Worm (Caenorhabditis elegans): ENCODE data around the gene ttc-39B.
A peak's percentile ranks its signal among the peaks of the same experiment; 100 is the strongest.

The ttc-39B gene

ce11 chrII:6351887-6352286 lies 18.1 kb upstream of the ttc-39B start, which contains the start of gene C32D5.10:
C32D5.10 (minus strand) TSS chrII:6351987.
- TF ChIP-seq unc-42 (tag; optimal IDR thresholded peaks at IDR 0.05) (no peak), lim-6 (tag; optimal IDR thresholded peaks at IDR 0.05) (no peak), eyg-1 (tag; optimal IDR thresholded peaks at IDR 0.05) (no peak), nfya-1 (tag; optimal IDR thresholded peaks at IDR 0.05) (no peak), unc-86 (tag; optimal IDR thresholded peaks at IDR 0.05) (no peak), ceh-2 (tag; optimal IDR thresholded peaks at IDR 0.05) (no peak), elt-4 (tag; optimal IDR thresholded peaks at IDR 0.05) (no peak), ceh-24 (tag; optimal IDR thresholded peaks at IDR 0.05) (no peak), nhr-232 (tag; optimal IDR thresholded peaks at IDR 0.05) (no peak), fkh-6 (tag; optimal IDR thresholded peaks at IDR 0.05) (no peak), lin-11 (tag; optimal IDR thresholded peaks at IDR 0.05) (no peak), ceh-19 (GFP tag; optimal IDR thresholded peaks at IDR 0.05) (no peak), hlh-8 (tag; optimal IDR thresholded peaks at IDR 0.05) (no peak), pha-4 (tag; optimal IDR thresholded peaks at IDR 0.05) (no peak), tbx-7 (tag; optimal IDR thresholded peaks at IDR 0.05) (no peak)

ce11 chrII:6349968-6350367 lies 16.2 kb upstream of the ttc-39B start:
- TF ChIP-seq eyg-1 (tag; optimal IDR thresholded peaks at IDR 0.05) = no peak
- TF ChIP-seq F13H6.1 (tag; optimal IDR thresholded peaks at IDR 0.05) = no peak
- TF ChIP-seq elt-2 (tag; optimal IDR thresholded peaks at IDR 0.05) = no peak
- TF ChIP-seq pha-4 (tag; optimal IDR thresholded peaks at IDR 0.05) = no peak
- no peak for TF ChIP-seq ceh-19 (GFP tag; optimal IDR thresholded peaks at IDR 0.05)
- TF ChIP-seq fkh-10 (GFP tag; optimal IDR thresholded peaks at IDR 0.05) = no peak
- no peak for TF ChIP-seq ceh-22 (tag; optimal IDR thresholded peaks at IDR 0.05)
- no peak for TF ChIP-seq K02D7.2 (tag; optimal IDR thresholded peaks at IDR 0.05)
- TF ChIP-seq K09A11.1 (tag; optimal IDR thresholded peaks at IDR 0.05; ENCODE audit: insufficient read depth) = no peak
- TF ChIP-seq ceh-2 (tag; optimal IDR thresholded peaks at IDR 0.05) = no peak
- TF ChIP-seq che-1 (tag; optimal IDR thresholded peaks at IDR 0.05) = no peak
- no peak for TF ChIP-seq sox-4 (tag; optimal IDR thresholded peaks at IDR 0.05)
- no peak for TF ChIP-seq sox-2 (GFP tag; IDR thresholded peaks at IDR 0.05)
- no peak for TF ChIP-seq T23F11.4 (GFP tag; optimal IDR thresholded peaks at IDR 0.05)
- TF ChIP-seq lim-6 (tag; optimal IDR thresholded peaks at IDR 0.05) = no peak
- no peak for TF ChIP-seq pax-1 (tag; optimal IDR thresholded peaks at IDR 0.05)
- TF ChIP-seq elt-4 (tag; optimal IDR thresholded peaks at IDR 0.05) = no peak
- TF ChIP-seq unc-42 (tag; optimal IDR thresholded peaks at IDR 0.05) = no peak

- TF ChIP-seq pros-1 (tag; optimal IDR thresholded peaks at IDR 0.05) (peak; percentile 51), hlh-8 (tag; optimal IDR thresholded peaks at IDR 0.05) (peak; percentile 36), pqm-1 (tag; optimal IDR thresholded peaks at IDR 0.05) (peak; percentile 34), unc-55 (GFP tag; optimal IDR thresholded peaks at IDR 0.05) (peak; percentile 90), madf-2 (tag; optimal IDR thresholded peaks at IDR 0.05) (no peak), hlh-30 (tag; optimal IDR thresholded peaks at IDR 0.05; ENCODE audit: insufficient read depth) (peak; percentile 99), ceh-2 (tag; optimal IDR thresholded peaks at IDR 0.05) (peak; percentile 58), zip-5 (tag; optimal IDR thresholded peaks at IDR 0.05) (no peak), ceh-18 (tag; optimal IDR thresholded peaks at IDR 0.05) (peak; percentile 78), syd-9 (tag; optimal IDR thresholded peaks at IDR 0.05) (no peak), tbx-2 (tag; optimal IDR thresholded peaks at IDR 0.05) (peak; percentile 71), nfya-1 (tag; optimal IDR thresholded peaks at IDR 0.05) (peak; percentile 90), nhr-232 (tag; optimal IDR thresholded peaks at IDR 0.05) (no peak), unc-42 (tag; optimal IDR thresholded peaks at IDR 0.05) (peak; percentile 37), ref-2 (tag; optimal IDR thresholded peaks at IDR 0.05) (peak; percentile 74), ceh-30 (tag; optimal IDR thresholded peaks at IDR 0.05) (peak; percentile 18), dve-1 (tag; optimal IDR thresholded peaks at IDR 0.05) (peak; percentile 42), pax-1 (tag; optimal IDR thresholded peaks at IDR 0.05) (no peak), ama-1 (optimal IDR thresholded peaks at IDR 0.05) (peak; percentile 72), K09A11.1 (tag; optimal IDR thresholded peaks at IDR 0.05; ENCODE audit: insufficient read depth) (peak; percentile 23), ets-4 (tag; optimal IDR thresholded peaks at IDR 0.05) (peak; percentile 62), ceh-34 (tag; optimal IDR thresholded peaks at IDR 0.05) (peak; percentile 63), C08G9.2 (tag; optimal IDR thresholded peaks at IDR 0.05) (peak; percentile 8), ceh-45 (GFP tag; IDR thresholded peaks at IDR 0.05) (no peak), F13H6.1 (tag; optimal IDR thresholded peaks at IDR 0.05) (peak; percentile 27), ceh-31 (tag; optimal IDR thresholded peaks at IDR 0.05) (peak; percentile 75), ceh-14 (tag; optimal IDR thresholded peaks at IDR 0.05) (peak; percentile 8), rnt-1 (tag; optimal IDR thresholded peaks at IDR 0.05) (peak; percentile 36), lin-11 (tag; optimal IDR thresholded peaks at IDR 0.05) (peak; percentile 6)
These were observed 14.6 kb upstream of the ttc-39B start for ce11 chrII:6348360-6348759.
